Worm (Caenorhabditis elegans) whole organism, mixed stage, embryonic: ENCODE results near the gene ttr-32.

Source experiments
- bed-3 ChIP-seq: fragments of 200-800 bp; sonication (Bioruptor generic); optimal IDR thresholded peaks from 3 replicates; lab custom pipeline; 2018; ENCODE audit warnings: mild to moderate bottlenecking, missing genetic modification characterization, moderate library complexity, missing compliant biosample characterization
- blmp-1 ChIP-seq: fragments of 150-350 bp; optimal IDR thresholded peaks from 2 replicates; lab custom pipeline; 2014; ENCODE audit warnings: missing biosample characterization, missing genetic modification characterization
- ceh-39 ChIP-seq: fragments of 150-350 bp; optimal IDR thresholded peaks from 2 replicates; lab custom pipeline; 2014; ENCODE audit warnings: missing biosample characterization, missing genetic modification characterization
- ceh-83 ChIP-seq: fragments of 200-800 bp; sonication (Bioruptor generic); optimal IDR thresholded peaks from 2 replicates; lab custom pipeline; 2018; ENCODE audit warnings: mild to moderate bottlenecking, missing genetic modification characterization, missing compliant biosample characterization
- elt-3 ChIP-seq: fragments of 150-350 bp; optimal IDR thresholded peaks from 2 replicates; lab custom pipeline; 2014; ENCODE audit warnings: missing biosample characterization, missing genetic modification characterization
- lsy-2 ChIP-seq: fragments of 150-350 bp; optimal IDR thresholded peaks from 2 replicates; lab custom pipeline; 2014; ENCODE audit warnings: missing biosample characterization, missing genetic modification characterization
- mab-5 ChIP-seq: fragments of 150-350 bp; optimal IDR thresholded peaks from 2 replicates; lab custom pipeline; 2014; ENCODE audit warnings: missing biosample characterization, missing genetic modification characterization
- mep-1 ChIP-seq: fragments of 150-350 bp; optimal IDR thresholded peaks from 2 replicates; lab custom pipeline; 2017; ENCODE audit warnings: missing biosample characterization, missing genetic modification reagents, missing genetic modification characterization, inconsistent platforms
- nhr-12 ChIP-seq: fragments of 150-350 bp; optimal IDR thresholded peaks from 2 replicates; lab custom pipeline; 2014; ENCODE audit warnings: missing biosample characterization, missing genetic modification characterization
- pha-4 ChIP-seq: fragments of 150-350 bp; optimal IDR thresholded peaks from 2 replicates; lab custom pipeline; 2018; ENCODE audit warnings: missing biosample characterization, missing genetic modification reagents, missing genetic modification characterization
- snpc-4 ChIP-seq: fragments of 150-350 bp; optimal IDR thresholded peaks from 2 replicates; lab custom pipeline; 2014; ENCODE audit warnings: missing biosample characterization, missing genetic modification characterization
- unc-62 ChIP-seq: fragments of 150-350 bp; optimal IDR thresholded peaks from 2 replicates; lab custom pipeline; 2014; ENCODE audit warnings: missing biosample characterization, missing genetic modification reagents, missing genetic modification characterization
- zip-8 ChIP-seq: fragments of 150-350 bp; optimal IDR thresholded peaks from 2 replicates; lab custom pipeline; 2014; ENCODE audit warnings: missing biosample characterization, missing genetic modification characterization
- ztf-11 ChIP-seq: fragments of 150-350 bp; optimal IDR thresholded peaks from 2 replicates; lab custom pipeline; 2014; ENCODE audit warnings: missing biosample characterization, missing genetic modification characterization

- no peak for TF ChIP-seq snpc-4 (tag; lab: Kevin White, UChicago)
- TF ChIP-seq nhr-12 (tag; lab: Kevin White, UChicago), result no peak
- TF ChIP-seq pha-4 (tag; lab: Kevin White, UChicago), result no peak
- no peak for TF ChIP-seq zip-8 (tag; lab: Kevin White, UChicago)
- TF ChIP-seq mep-1 (tag; lab: Kevin White, UChicago), result no peak
- TF ChIP-seq unc-62 (GFP tag; lab: Kevin White, UChicago), result peak; percentile 96
- TF ChIP-seq lsy-2 (tag; lab: Kevin White, UChicago), result no peak
- TF ChIP-seq elt-3 (tag; lab: Kevin White, UChicago), result no peak
- no peak for TF ChIP-seq mab-5
- no peak for TF ChIP-seq bed-3 (GFP tag; lab: Kevin White, UChicago)
- no peak for TF ChIP-seq ceh-39 (tag; lab: Kevin White, UChicago)
- TF ChIP-seq blmp-1 (tag; lab: Kevin White, UChicago), result no peak
- TF ChIP-seq ztf-11, result no peak
- no peak for TF ChIP-seq ceh-83 (GFP tag; lab: Kevin White, UChicago)
These were observed 17.2 kb upstream of the ttr-32 start for ce11 chrIII:7548963-7549362.
